Fruit fly (Drosophila melanogaster) whole organism, pupa: ENCODE results near the gene Med.

Experiments
- CG10348 ChIP-seq: fragments of 200-800 bp; sonication (Bioruptor generic); IDR thresholded peaks from 2 replicates; pipeline ENCODE4 v1.3.6; 2022; ENCODE audit warnings: missing biosample characterization, missing genetic modification characterization
- CG14655 ChIP-seq: fragments of 200-800 bp; sonication (Bioruptor generic); optimal IDR thresholded peaks from 3 replicates; lab custom pipeline; 2017; ENCODE audit warnings: mild to moderate bottlenecking, missing biosample characterization, missing genetic modification reagents, missing genetic modification characterization
- CG32121 ChIP-seq: fragments of 200-800 bp; sonication (Bioruptor generic); IDR thresholded peaks from 2 replicates; pipeline ENCODE4 v1.3.6; 2022; ENCODE audit warnings: missing biosample characterization, missing genetic modification characterization
- CG34367 ChIP-seq: fragments of 200-800 bp; sonication (Bioruptor generic); optimal IDR thresholded peaks from 2 replicates; lab custom pipeline; 2018; ENCODE audit warnings: missing biosample characterization, mild to moderate bottlenecking, missing genetic modification characterization
- CG8159 ChIP-seq: fragments of 200-800 bp; sonication (Bioruptor generic); optimal IDR thresholded peaks from 3 replicates; lab custom pipeline; 2018; ENCODE audit warnings: missing biosample characterization, mild to moderate bottlenecking, missing genetic modification characterization, moderate library complexity
- CG8301 ChIP-seq: fragments of 200-800 bp; sonication (Bioruptor generic); optimal IDR thresholded peaks from 2 replicates; lab custom pipeline; 2018; ENCODE audit warnings: missing biosample characterization, mild to moderate bottlenecking, missing genetic modification characterization
- EcR ChIP-seq: fragments of 200-800 bp; sonication (Bioruptor generic); optimal IDR thresholded peaks from 3 replicates; lab custom pipeline; 2019; ENCODE audit warnings: missing biosample characterization, missing genetic modification characterization, mild to moderate bottlenecking, moderate library complexity, missing genetic modification reagents
- Ets98B ChIP-seq: fragments of 200-800 bp; sonication (Bioruptor generic); IDR thresholded peaks from 2 replicates; pipeline ENCODE4 v1.3.6; 2022; ENCODE audit warnings: missing biosample characterization, missing genetic modification characterization
- Pif1A ChIP-seq: fragments of 200-800 bp; sonication (Bioruptor generic); optimal IDR thresholded peaks from 3 replicates; lab custom pipeline; 2016; ENCODE audit warnings: missing biosample characterization, missing genetic modification characterization
- Pif1B ChIP-seq: fragments of 200-800 bp; sonication (Bioruptor generic); optimal IDR thresholded peaks from 3 replicates; lab custom pipeline; 2016; ENCODE audit warnings: missing biosample characterization, missing genetic modification characterization
- Snoo ChIP-seq: fragments of 200-800 bp; sonication (Bioruptor generic); optimal IDR thresholded peaks from 3 replicates; lab custom pipeline; 2017; ENCODE audit warnings: missing biosample characterization, mild to moderate bottlenecking, missing genetic modification characterization, inconsistent platforms
- fd96Ca ChIP-seq: fragments of 200-800 bp; sonication (Bioruptor generic); IDR thresholded peaks from 3 replicates; pipeline ENCODE4 v1.3.6; 2022; ENCODE audit warnings: missing biosample characterization, missing genetic modification characterization

- no peak for TF ChIP-seq Pif1A
- no peak for TF ChIP-seq Snoo (tag; lab: Kevin White, UChicago)
- TF ChIP-seq CG34367 (tag; lab: Kevin White, UChicago), result no peak
- no peak for TF ChIP-seq EcR
- no peak for TF ChIP-seq fd96Ca
- TF ChIP-seq CG32121 (GFP tag; lab: Robert Waterston, UW), result no peak
- no peak for TF ChIP-seq CG8301 (tag; lab: Kevin White, UChicago)
- TF ChIP-seq CG8159 (tag; lab: Kevin White, UChicago), result no peak
- TF ChIP-seq CG10348, result no peak
- no peak for TF ChIP-seq Pif1B (GFP tag; lab: Kevin White, UChicago)
- no peak for TF ChIP-seq CG14655 (GFP tag; lab: Kevin White, UChicago)
- TF ChIP-seq Ets98B (GFP tag; lab: Robert Waterston, UW), result no peak
Observed at dm6 chr3R:31571885-31572292, 39.0 kb upstream of the Med start, which contains the start of gene gammaCOP.
